Worm (Caenorhabditis elegans): ENCODE data around the gene egl-15.

The egl-15 gene

ce11 chrX:11016100-11016499 is at the start of gene egl-15:
egl-15 (plus strand) TSS chrX:11016400.
- no peak for TF ChIP-seq ztf-11 (tag; optimal IDR thresholded peaks at IDR 0.05)
- TF ChIP-seq ces-1 (GFP tag; optimal IDR thresholded peaks at IDR 0.05) = no peak
- TF ChIP-seq blmp-1 (tag; optimal IDR thresholded peaks at IDR 0.05) = no peak
- TF ChIP-seq elt-3 (tag; optimal IDR thresholded peaks at IDR 0.05) = no peak
- TF ChIP-seq lin-13 (tag; optimal IDR thresholded peaks at IDR 0.05) = no peak
- TF ChIP-seq M03D4.4 (tag; optimal IDR thresholded peaks at IDR 0.05) = no peak
- TF ChIP-seq nhr-28 (tag; optimal IDR thresholded peaks at IDR 0.05) = no peak
- no peak for TF ChIP-seq nhr-2 (tag; optimal IDR thresholded peaks at IDR 0.05)
- TF ChIP-seq unc-62 (GFP tag; optimal IDR thresholded peaks at IDR 0.05) = no peak
- TF ChIP-seq unc-39 (tag; optimal IDR thresholded peaks at IDR 0.05) = no peak
- no peak for TF ChIP-seq unc-120 (tag; optimal IDR thresholded peaks at IDR 0.05; ENCODE audit: poor library complexity, severe bottlenecking)
- TF ChIP-seq drap-1 (GFP tag; optimal IDR thresholded peaks at IDR 0.05) = no peak
- TF ChIP-seq lin-32 (GFP tag; optimal IDR thresholded peaks at IDR 0.05) = no peak
- TF ChIP-seq nhr-237 (tag; optimal IDR thresholded peaks at IDR 0.05) = no peak
- no peak for TF ChIP-seq flh-1 (GFP tag; optimal IDR thresholded peaks at IDR 0.05)
- no peak for TF ChIP-seq ceh-43 (GFP tag; optimal IDR thresholded peaks at IDR 0.05)
- no peak for TF ChIP-seq nhr-76 (tag; optimal IDR thresholded peaks at IDR 0.05)

ce11 chrX:10967698-10968097 is 48.5 kb upstream of the egl-15 start, which contains the start of gene K09C8.9:
K09C8.9 (minus strand) TSS chrX:10967798.
- TF ChIP-seq snpc-4 (tag; optimal IDR thresholded peaks at IDR 0.05) (no peak), blmp-1 (tag; optimal IDR thresholded peaks at IDR 0.05) (no peak), ham-2 (GFP tag; optimal IDR thresholded peaks at IDR 0.05) (no peak), unc-39 (tag; optimal IDR thresholded peaks at IDR 0.05) (no peak), mep-1 (tag; optimal IDR thresholded peaks at IDR 0.05) (no peak), nhr-28 (tag; optimal IDR thresholded peaks at IDR 0.05) (no peak), M03D4.4 (tag; optimal IDR thresholded peaks at IDR 0.05) (no peak), nhr-2 (tag; optimal IDR thresholded peaks at IDR 0.05) (no peak), nhr-12 (tag; optimal IDR thresholded peaks at IDR 0.05) (no peak), elt-1 (tag; optimal IDR thresholded peaks at IDR 0.05; ENCODE audit: borderline replicate concordance, insufficient read depth) (no peak), unc-120 (tag; optimal IDR thresholded peaks at IDR 0.05; ENCODE audit: poor library complexity, severe bottlenecking) (no peak), lin-13 (tag; optimal IDR thresholded peaks at IDR 0.05) (no peak), nhr-237 (tag; optimal IDR thresholded peaks at IDR 0.05) (no peak), bed-3 (GFP tag; optimal IDR thresholded peaks at IDR 0.05) (no peak), mab-5 (tag; optimal IDR thresholded peaks at IDR 0.05) (no peak)

ce11 chrX:10970629-10971028 is 45.6 kb upstream of the egl-15 start, which contains the start of gene K09C8.8:
K09C8.8 (plus strand) TSS chrX:10970929.
- TF ChIP-seq blmp-1 (tag; optimal IDR thresholded peaks at IDR 0.05) = no peak
- TF ChIP-seq unc-62 (GFP tag; optimal IDR thresholded peaks at IDR 0.05) = no peak

ce11 chrX:10971118-10971517 is 45.1 kb upstream of the egl-15 start:
- TF ChIP-seq nhr-28 (tag; optimal IDR thresholded peaks at IDR 0.05) (no peak), blmp-1 (tag; optimal IDR thresholded peaks at IDR 0.05) (no peak), ceh-83 (GFP tag; optimal IDR thresholded peaks at IDR 0.05) (no peak), unc-62 (GFP tag; optimal IDR thresholded peaks at IDR 0.05) (no peak), unc-39 (tag; optimal IDR thresholded peaks at IDR 0.05) (no peak), nhr-237 (tag; optimal IDR thresholded peaks at IDR 0.05) (no peak), elt-1 (tag; optimal IDR thresholded peaks at IDR 0.05; ENCODE audit: borderline replicate concordance, insufficient read depth) (no peak), M03D4.4 (tag; optimal IDR thresholded peaks at IDR 0.05) (no peak), unc-120 (tag; optimal IDR thresholded peaks at IDR 0.05; ENCODE audit: poor library complexity, severe bottlenecking) (no peak), ztf-11 (tag; optimal IDR thresholded peaks at IDR 0.05) (no peak), lsy-2 (tag; optimal IDR thresholded peaks at IDR 0.05) (no peak)

- TF ChIP-seq ztf-11 (tag; optimal IDR thresholded peaks at IDR 0.05) (no peak), lin-13 (tag; optimal IDR thresholded peaks at IDR 0.05) (no peak), ceh-83 (GFP tag; optimal IDR thresholded peaks at IDR 0.05) (no peak), lsy-2 (tag; optimal IDR thresholded peaks at IDR 0.05) (no peak), tbx-8 (GFP tag; optimal IDR thresholded peaks at IDR 0.05) (no peak), ceh-39 (tag; optimal IDR thresholded peaks at IDR 0.05) (no peak), flh-1 (GFP tag; optimal IDR thresholded peaks at IDR 0.05) (no peak), sem-2 (GFP tag; optimal IDR thresholded peaks at IDR 0.05) (no peak), mab-5 (tag; optimal IDR thresholded peaks at IDR 0.05) (no peak), nhr-28 (tag; optimal IDR thresholded peaks at IDR 0.05) (no peak), mls-2 (tag; optimal IDR thresholded peaks at IDR 0.05) (no peak), nhr-2 (tag; optimal IDR thresholded peaks at IDR 0.05) (no peak), elt-1 (tag; optimal IDR thresholded peaks at IDR 0.05; ENCODE audit: borderline replicate concordance, insufficient read depth) (no peak), nhr-76 (tag; optimal IDR thresholded peaks at IDR 0.05) (no peak), elt-3 (tag; optimal IDR thresholded peaks at IDR 0.05) (no peak), ces-1 (GFP tag; optimal IDR thresholded peaks at IDR 0.05) (no peak), snpc-4 (tag; optimal IDR thresholded peaks at IDR 0.05) (no peak)
These were observed 39.6 kb upstream of the egl-15 start for ce11 chrX:10976447-10977196.

Data from whole organism, mixed stage, embryonic.